Fruit fly (Drosophila melanogaster) whole organism, embryonic: ENCODE data around the gene qm.

ENCODE experiments used
- Abd-B ChIP-seq: fragments of 200-800 bp; sonication (Bioruptor generic); optimal IDR thresholded peaks from 2 replicates; lab custom pipeline; 2018; ENCODE audit warnings: missing biosample characterization, mild to moderate bottlenecking, missing genetic modification characterization, moderate library complexity
- Atf6 ChIP-seq: fragments of 200-800 bp; sonication (Bioruptor generic); IDR thresholded peaks from 2 replicates; pipeline ENCODE4 v1.3.6; 2022; ENCODE audit warnings: missing biosample characterization, missing genetic modification characterization
- BEAF-32 ChIP-seq: fragments of 200-800 bp; sonication (Bioruptor generic); optimal IDR thresholded peaks from 3 replicates; lab custom pipeline; 2017; ENCODE audit warnings: missing biosample characterization, missing genetic modification characterization, mild to moderate bottlenecking, moderate library complexity, missing genetic modification reagents
- Bteb2 ChIP-seq: fragments of 200-800 bp; sonication (Bioruptor generic); optimal IDR thresholded peaks from 2 replicates; lab custom pipeline; 2016; ENCODE audit warnings: missing biosample characterization, missing genetic modification characterization
- CG10462 ChIP-seq: fragments of 200-800 bp; sonication (Bioruptor generic); optimal IDR thresholded peaks from 2 replicates; lab custom pipeline; 2016; ENCODE audit warnings: missing biosample characterization, missing genetic modification characterization
- CG11085 ChIP-seq: fragments of 200-800 bp; sonication (Bioruptor generic); IDR thresholded peaks from 2 replicates; pipeline ENCODE4 v1.3.6; 2022; ENCODE audit warnings: missing biosample characterization, missing genetic modification characterization
- CG1233 ChIP-seq: fragments of 200-800 bp; sonication (Bioruptor generic); optimal IDR thresholded peaks from 4 replicates; lab custom pipeline; 2018; ENCODE audit warnings: missing biosample characterization, mild to moderate bottlenecking, missing genetic modification characterization
- CG13123 ChIP-seq: fragments of 200-800 bp; sonication (Bioruptor generic); optimal IDR thresholded peaks from 2 replicates; lab custom pipeline; 2016; ENCODE audit warnings: missing biosample characterization, missing genetic modification characterization
- CG15011 ChIP-seq: fragments of 200-800 bp; sonication (Bioruptor generic); optimal IDR thresholded peaks from 3 replicates; lab custom pipeline; 2018; ENCODE audit warnings: missing biosample characterization, mild to moderate bottlenecking, missing genetic modification characterization
- CG16813 ChIP-seq: fragments of 200-800 bp; sonication (Bioruptor generic); IDR thresholded peaks from 3 replicates; pipeline ENCODE4 v1.3.6; 2022; ENCODE audit warnings: missing biosample characterization, missing genetic modification characterization; ENCODE audit not compliant: partially characterized antibody
- CG1792 ChIP-seq: fragments of 200-800 bp; sonication (Bioruptor generic); optimal IDR thresholded peaks from 2 replicates; lab custom pipeline; 2016; ENCODE audit warnings: missing biosample characterization, missing genetic modification characterization
- CG18599 ChIP-seq: fragments of 200-800 bp; sonication (Bioruptor generic); optimal IDR thresholded peaks from 3 replicates; lab custom pipeline; 2017; ENCODE audit warnings: missing biosample characterization, missing genetic modification characterization, mild to moderate bottlenecking, moderate library complexity, missing genetic modification reagents
- CG30403 ChIP-seq: fragments of 200-800 bp; sonication (Bioruptor generic); optimal IDR thresholded peaks from 3 replicates; lab custom pipeline; 2016; ENCODE audit warnings: missing biosample characterization, missing genetic modification characterization
- CG31388 ChIP-seq: fragments of 200-800 bp; sonication (Bioruptor generic); optimal IDR thresholded peaks from 2 replicates; lab custom pipeline; 2016; ENCODE audit warnings: missing biosample characterization, missing genetic modification characterization
- CG3407 ChIP-seq: fragments of 200-800 bp; sonication (Bioruptor generic); optimal IDR thresholded peaks from 2 replicates; lab custom pipeline; 2018; ENCODE audit warnings: missing biosample characterization, mild to moderate bottlenecking, missing genetic modification characterization
- CG4617 ChIP-seq: fragments of 200-800 bp; sonication (Bioruptor generic); optimal IDR thresholded peaks from 3 replicates; lab custom pipeline; 2016; ENCODE audit warnings: missing biosample characterization, missing genetic modification characterization, borderline replicate concordance
- CG6254 ChIP-seq: fragments of 200-800 bp; sonication (Bioruptor generic); optimal IDR thresholded peaks from 3 replicates; lab custom pipeline; 2017; ENCODE audit warnings: mild to moderate bottlenecking, missing biosample characterization, missing genetic modification reagents, missing genetic modification characterization
- CG7372 ChIP-seq: fragments of 200-800 bp; sonication (Bioruptor generic); IDR thresholded peaks from 2 replicates; pipeline ENCODE4 v1.3.6; 2022; ENCODE audit warnings: missing biosample characterization, missing genetic modification characterization
- CG7928 ChIP-seq: fragments of 200-800 bp; sonication (Bioruptor generic); optimal IDR thresholded peaks from 2 replicates; lab custom pipeline; 2017; ENCODE audit warnings: missing biosample characterization, mild to moderate bottlenecking, missing genetic modification characterization
- CG8924 ChIP-seq: fragments of 200-800 bp; optimal IDR thresholded peaks from 3 replicates; lab custom pipeline; 2019; ENCODE audit warnings: missing biosample characterization, mild to moderate bottlenecking, missing genetic modification characterization, moderate library complexity
- CG9437 ChIP-seq: fragments of 200-800 bp; sonication (Bioruptor generic); optimal IDR thresholded peaks from 2 replicates; lab custom pipeline; 2018; ENCODE audit warnings: missing biosample characterization, mild to moderate bottlenecking, missing genetic modification characterization
- CG9727 ChIP-seq: fragments of 200-800 bp; sonication (Bioruptor generic); optimal IDR thresholded peaks from 3 replicates; lab custom pipeline; 2017; ENCODE audit warnings: missing biosample characterization, mild to moderate bottlenecking, missing genetic modification characterization
- CG9817 ChIP-seq: fragments of 200-800 bp; sonication (Bioruptor generic); optimal IDR thresholded peaks from 2 replicates; lab custom pipeline; 2018; ENCODE audit warnings: missing biosample characterization, mild to moderate bottlenecking, missing genetic modification characterization, moderate library complexity
- CG9932 ChIP-seq: fragments of 200-800 bp; sonication (Bioruptor generic); IDR thresholded peaks from 2 replicates; pipeline ENCODE4 v1.3.6; 2022; ENCODE audit warnings: missing biosample characterization, missing genetic modification characterization
- Doc2 ChIP-seq: fragments of 200-800 bp; sonication (Bioruptor generic); IDR thresholded peaks from 2 replicates; pipeline ENCODE4 v1.3.6; 2022; ENCODE audit warnings: missing biosample characterization, missing genetic modification characterization
- Elba2 ChIP-seq: fragments of 200-800 bp; sonication (Bioruptor generic); optimal IDR thresholded peaks from 3 replicates; lab custom pipeline; 2016; ENCODE audit warnings: missing biosample characterization, missing genetic modification characterization
- HLH54F ChIP-seq: fragments of 200-800 bp; sonication (Bioruptor generic); optimal IDR thresholded peaks from 3 replicates; lab custom pipeline; 2016; ENCODE audit warnings: missing biosample characterization, missing genetic modification characterization
- Hey ChIP-seq: fragments of 200-800 bp; sonication (Bioruptor generic); optimal IDR thresholded peaks from 3 replicates; lab custom pipeline; 2018; ENCODE audit warnings: missing biosample characterization, mild to moderate bottlenecking, missing genetic modification characterization
- Hr51 ChIP-seq, 2 experiments: fragments of 200-800 bp; sonication (Bioruptor generic); optimal IDR thresholded peaks; 2 replicates in 1 of 2; 3 replicates in 1 of 2; lab custom pipeline; 2016 to 2018; ENCODE audit warnings: missing biosample characterization in 2 of 2, missing genetic modification characterization in 2 of 2, mild to moderate bottlenecking in 1 of 2, moderate library complexity in 1 of 2
- Hsf ChIP-seq: fragments of 200-800 bp; sonication (Bioruptor generic); optimal IDR thresholded peaks from 3 replicates; lab custom pipeline; 2016; ENCODE audit warnings: missing biosample characterization, missing genetic modification characterization
- Mad ChIP-seq: fragments of 200-800 bp; sonication (Bioruptor generic); optimal IDR thresholded peaks from 2 replicates; lab custom pipeline; 2016; ENCODE audit warnings: missing biosample characterization, missing genetic modification characterization
- Max ChIP-seq: fragments of 200-800 bp; sonication (Bioruptor generic); optimal IDR thresholded peaks from 2 replicates; lab custom pipeline; 2016; ENCODE audit warnings: missing biosample characterization, mild to moderate bottlenecking, missing genetic modification characterization
- Nf-YB ChIP-seq: fragments of 200-800 bp; sonication (Bioruptor generic); optimal IDR thresholded peaks from 3 replicates; lab custom pipeline; 2019; ENCODE audit warnings: missing biosample characterization, mild to moderate bottlenecking, missing genetic modification characterization, moderate library complexity
- Sry-β ChIP-seq: fragments of 200-800 bp; sonication (Bioruptor generic); optimal IDR thresholded peaks from 2 replicates; lab custom pipeline; 2018; ENCODE audit warnings: missing biosample characterization, mild to moderate bottlenecking, missing genetic modification characterization, moderate library complexity
- Ssrp ChIP-seq: fragments of 200-800 bp; sonication (Bioruptor generic); optimal IDR thresholded peaks from 2 replicates; lab custom pipeline; 2018; ENCODE audit warnings: missing biosample characterization, mild to moderate bottlenecking, missing genetic modification characterization, moderate library complexity
- Xbp1 ChIP-seq: fragments of 200-800 bp; sonication (Bioruptor generic); optimal IDR thresholded peaks from 3 replicates; lab custom pipeline; 2016; ENCODE audit warnings: missing biosample characterization, mild to moderate bottlenecking, missing genetic modification characterization
- ara ChIP-seq: fragments of 200-800 bp; sonication (Bioruptor generic); IDR thresholded peaks from 2 replicates; pipeline ENCODE4 v1.3.6; 2022; ENCODE audit warnings: missing biosample characterization, missing genetic modification characterization
- cad ChIP-seq: fragments of >200 bp; optimal IDR thresholded peaks from 2 replicates; lab custom pipeline; 2017; ENCODE audit warnings: missing biosample characterization, missing genetic modification characterization
- crp ChIP-seq, 2 experiments: fragments of 200-800 bp; sonication (Bioruptor generic); optimal IDR thresholded peaks; 2 replicates in 1 of 2; 3 replicates in 1 of 2; lab custom pipeline; 2017; ENCODE audit warnings: missing biosample characterization in 2 of 2, missing genetic modification characterization in 2 of 2, mild to moderate bottlenecking in 1 of 2, moderate library complexity in 1 of 2
- dmrt99B ChIP-seq: fragments of 200-800 bp; sonication (Bioruptor generic); optimal IDR thresholded peaks from 2 replicates; lab custom pipeline; 2018; ENCODE audit warnings: missing biosample characterization, mild to moderate bottlenecking, missing genetic modification characterization, moderate library complexity
- exex ChIP-seq: fragments of 200-800 bp; sonication (Bioruptor generic); optimal IDR thresholded peaks from 4 replicates; lab custom pipeline; 2018; ENCODE audit warnings: missing biosample characterization, mild to moderate bottlenecking, missing genetic modification characterization, moderate library complexity
- fu2 ChIP-seq: fragments of 200-800 bp; sonication (Bioruptor generic); optimal IDR thresholded peaks from 2 replicates; lab custom pipeline; 2016; ENCODE audit warnings: missing biosample characterization, missing genetic modification characterization
- grau ChIP-seq: fragments of 200-800 bp; optimal IDR thresholded peaks from 3 replicates; lab custom pipeline; 2019; ENCODE audit warnings: missing biosample characterization, mild to moderate bottlenecking, missing genetic modification characterization, moderate library complexity
- ham ChIP-seq: fragments of 200-800 bp; sonication (Bioruptor generic); IDR thresholded peaks from 2 replicates; pipeline ENCODE4 v1.3.6; 2022; ENCODE audit warnings: missing biosample characterization, missing genetic modification characterization
- kay ChIP-seq: fragments of 200-800 bp; sonication (Bioruptor generic); optimal IDR thresholded peaks from 2 replicates; lab custom pipeline; 2016; ENCODE audit warnings: missing biosample characterization, missing genetic modification characterization
- maf-S ChIP-seq: fragments of 200-800 bp; sonication (Bioruptor generic); optimal IDR thresholded peaks from 2 replicates; lab custom pipeline; 2016; ENCODE audit warnings: missing biosample characterization, missing genetic modification characterization
- pho ChIP-seq: fragments of 200-800 bp; sonication (Bioruptor generic); optimal IDR thresholded peaks from 2 replicates; lab custom pipeline; 2016; ENCODE audit warnings: missing biosample characterization, missing genetic modification characterization
- sens ChIP-seq: fragments of 200-800 bp; sonication (Bioruptor generic); peaks from one replicate; lab custom pipeline; 2016; ENCODE audit warnings: missing biosample characterization, missing genetic modification characterization
- sim ChIP-seq: fragments of 200-800 bp; sonication (Bioruptor generic); IDR thresholded peaks from 2 replicates; pipeline ENCODE4 v1.3.6; 2022; ENCODE audit warnings: missing biosample characterization, missing genetic modification characterization
- vfl ChIP-seq: fragments of 200-800 bp; sonication (Bioruptor generic); optimal IDR thresholded peaks from 2 replicates; lab custom pipeline; 2016; ENCODE audit warnings: missing biosample characterization, missing genetic modification characterization

qm gene

DNA sequence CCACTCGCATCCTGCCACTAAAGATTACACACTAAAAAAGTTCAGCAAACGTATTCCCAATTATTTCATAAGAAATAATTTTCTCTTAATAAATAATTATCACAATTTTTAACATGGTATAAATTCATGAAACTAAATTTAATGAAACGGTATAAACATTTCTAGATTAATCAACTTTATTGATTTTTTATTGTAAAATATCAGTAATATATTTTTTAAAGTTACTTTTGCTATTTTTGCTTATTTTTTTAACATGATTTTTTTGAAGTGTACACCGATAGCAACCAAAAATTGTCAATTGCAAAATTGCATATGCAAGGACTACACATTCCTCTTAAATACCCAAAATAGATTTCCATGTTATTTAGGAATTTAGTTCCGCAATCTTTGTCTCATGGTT, 34.0 kb upstream of the qm start (continued):
- TF ChIP-seq exex, result no peak
- no peak for TF ChIP-seq Elba2
- no peak for TF ChIP-seq fu2
- no peak for TF ChIP-seq CG9932 (GFP tag; lab: Robert Waterston, UW)
- TF ChIP-seq Ssrp (tag; lab: Kevin White, UChicago), result no peak
- no peak for TF ChIP-seq CG13123 (GFP tag; lab: Kevin White, UChicago)
- TF ChIP-seq maf-S, result no peak
- no peak for TF ChIP-seq kay (GFP tag; lab: Kevin White, UChicago)
- no peak for TF ChIP-seq HLH54F (GFP tag; lab: Kevin White, UChicago)
- TF ChIP-seq pho (GFP tag; lab: Kevin White, UChicago), result no peak
- no peak for TF ChIP-seq Max (GFP tag; lab: Kevin White, UChicago)
- TF ChIP-seq Bteb2 (GFP tag; lab: Kevin White, UChicago), result no peak
- no peak for TF ChIP-seq Doc2 (GFP tag; lab: Robert Waterston, UW)
- TF ChIP-seq CG9817 (tag; lab: Kevin White, UChicago), result no peak
- TF ChIP-seq CG16813 (GFP tag; lab: Robert Waterston, UW), result no peak
- TF ChIP-seq ham, result no peak
- TF ChIP-seq CG9437 (GFP tag; lab: Kevin White, UChicago), result no peak
- TF ChIP-seq CG18599 (GFP tag; lab: Kevin White, UChicago), result peak; percentile 43
- TF ChIP-seq ara (GFP tag; lab: Robert Waterston, UW), result no peak
- TF ChIP-seq dmrt99B (tag; lab: Kevin White, UChicago), result peak; percentile 45
- no peak for TF ChIP-seq CG1792
- TF ChIP-seq Hr51 (GFP tag; optimal IDR thresholded peaks at IDR 0.05; lab: Kevin White, UChicago), result peak in 1 of 2 experiments; percentile 41
- TF ChIP-seq CG8924, result no peak
- peak; percentile 3 for TF ChIP-seq CG30403
- TF ChIP-seq CG9727, result peak; percentile 17
- TF ChIP-seq grau, result peak; percentile 4

- TF ChIP-seq CG15011 (GFP tag; lab: Kevin White, UChicago), result no peak
- TF ChIP-seq sens (GFP tag; lab: Kevin White, UChicago), result peak; percentile 15
- TF ChIP-seq cad (GFP tag; lab: Kevin White, UChicago), result no peak
- TF ChIP-seq CG7928, result peak; percentile 21
- TF ChIP-seq crp (GFP tag; optimal IDR thresholded peaks at IDR 0.05; lab: Kevin White, UChicago), result peak in 1 of 2 experiments; percentile 57
These were observed 28.3 kb upstream of the qm start, which contains the start of gene CG8607 for dm6 chr3L:7319768-7320167. CG8607 (plus strand) TSS chr3L:7320068.

DNA sequence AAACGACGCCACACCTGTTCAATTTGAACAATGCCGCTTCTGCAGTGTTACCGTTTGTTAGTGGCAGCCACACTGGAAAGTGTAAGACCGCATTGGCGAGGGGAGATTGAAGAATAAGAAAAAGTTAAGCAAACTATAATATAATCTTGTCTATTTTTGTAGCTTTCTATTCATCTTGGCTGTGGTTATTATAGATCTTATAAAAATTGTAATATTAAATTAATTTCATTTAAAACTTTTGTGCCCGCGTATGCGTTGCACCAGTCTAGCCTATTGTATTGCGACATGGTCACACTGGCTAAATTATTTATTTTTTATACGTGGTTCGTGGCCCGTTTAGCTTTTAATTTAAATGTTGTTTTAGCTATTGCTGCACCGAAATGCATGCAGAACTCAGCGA, 24.8 kb upstream of the qm start, which contains the start of the genes RhoGEF4 and Rint1:
TSS of gene RhoGEF4 (minus strand) at position 64 of the 400 bp plus-strand sequence.
TSS of gene Rint1 (plus strand) at position 272 of the 400 bp plus-strand sequence.
- peak; percentile 67 for TF ChIP-seq vfl
- peak; percentile 91 for TF ChIP-seq Xbp1 (GFP tag; lab: Kevin White, UChicago)
- 0 out of 2 replicates have a peak, but pooled peaks have one; percentile 62 for TF ChIP-seq Atf6 (GFP tag; lab: Robert Waterston, UW)
- peak; percentile 5 for TF ChIP-seq Sry-β (GFP tag; lab: Kevin White, UChicago)
- TF ChIP-seq Hey (tag; lab: Kevin White, UChicago), result no peak
- TF ChIP-seq CG7372, result peak; percentile 58; the same call in 1 of the 2 replicates
- no peak for TF ChIP-seq kay (GFP tag; lab: Kevin White, UChicago)
- TF ChIP-seq CG1233 (GFP tag; lab: Kevin White, UChicago), result no peak
- TF ChIP-seq Mad (GFP tag; lab: Kevin White, UChicago), result peak; percentile 60
- TF ChIP-seq CG4617 (GFP tag; lab: Kevin White, UChicago), result peak; percentile 92
- peak; percentile 38 for TF ChIP-seq CG10462 (GFP tag; lab: Kevin White, UChicago)
- TF ChIP-seq Abd-B (GFP tag; lab: Kevin White, UChicago), result peak; percentile 77
- TF ChIP-seq CG31388 (GFP tag; lab: Kevin White, UChicago), result peak; percentile 28
- TF ChIP-seq BEAF-32 (GFP tag; lab: Kevin White, UChicago), result peak; percentile 45
- peak; percentile 22 for TF ChIP-seq CG6254 (GFP tag; lab: Kevin White, UChicago)
- no peak for TF ChIP-seq sim (GFP tag; lab: Robert Waterston, UW)
- peak; percentile 10 for TF ChIP-seq CG3407
- TF ChIP-seq Hsf (GFP tag; lab: Kevin White, UChicago), result peak; percentile 63
- peak; percentile 31 for TF ChIP-seq Nf-YB (GFP tag; lab: Kevin White, UChicago)
- TF ChIP-seq CG11085 (GFP tag; lab: Robert Waterston, UW), result peak; percentile 38; the same call in 1 of the 2 replicates
